Fruit fly (Drosophila melanogaster) whole organism, embryonic: ENCODE results near the gene CG12998.

Source experiments
- CG10267 ChIP-seq: fragments of 200-800 bp; sonication (Bioruptor generic); optimal IDR thresholded peaks from 2 replicates; lab custom pipeline; 2018; ENCODE audit warnings: missing biosample characterization, mild to moderate bottlenecking, missing genetic modification characterization, moderate library complexity
- CG10321 ChIP-seq: fragments of 200-800 bp; sonication (Bioruptor generic); IDR thresholded peaks from 2 replicates; pipeline ENCODE4 v1.3.6; 2022; ENCODE audit warnings: missing biosample characterization, missing genetic modification characterization
- CG11398 ChIP-seq: fragments of 200-800 bp; sonication (Bioruptor generic); optimal IDR thresholded peaks from 2 replicates; lab custom pipeline; 2016; ENCODE audit warnings: missing biosample characterization, missing genetic modification characterization
- CG11695 ChIP-seq: fragments of 200-800 bp; sonication (Bioruptor generic); IDR thresholded peaks from 3 replicates; pipeline ENCODE4 v1.3.6; 2022; ENCODE audit warnings: missing biosample characterization, missing genetic modification characterization
- CG14667 ChIP-seq: fragments of 200-800 bp; sonication (Bioruptor generic); IDR thresholded peaks from 2 replicates; pipeline ENCODE4 v1.3.6; 2022; ENCODE audit warnings: missing biosample characterization, missing genetic modification characterization
- CG1602 ChIP-seq: fragments of 200-800 bp; sonication (Bioruptor generic); optimal IDR thresholded peaks from 3 replicates; lab custom pipeline; 2016; ENCODE audit warnings: missing biosample characterization, missing genetic modification characterization
- CG17612 ChIP-seq: fragments of 200-800 bp; sonication (Bioruptor generic); IDR thresholded peaks from 2 replicates; pipeline ENCODE4 v1.3.6; 2022; ENCODE audit warnings: missing biosample characterization, missing genetic modification characterization
- CG2116 ChIP-seq: fragments of 200-800 bp; sonication (Bioruptor generic); optimal IDR thresholded peaks from 3 replicates; lab custom pipeline; 2018; ENCODE audit warnings: missing biosample characterization, mild to moderate bottlenecking, missing genetic modification characterization
- CG2889 ChIP-seq: fragments of 200-800 bp; sonication (Bioruptor generic); IDR thresholded peaks from 3 replicates; pipeline ENCODE4 v1.3.6; 2022; ENCODE audit warnings: missing biosample characterization, missing genetic modification characterization
- CG31224 ChIP-seq: fragments of 200-800 bp; sonication (Bioruptor generic); IDR thresholded peaks from 2 replicates; pipeline ENCODE4 v1.3.6; 2022; ENCODE audit warnings: missing biosample characterization, missing genetic modification characterization
- CG9797 ChIP-seq: fragments of 200-800 bp; sonication (Bioruptor generic); optimal IDR thresholded peaks from 3 replicates; lab custom pipeline; 2018; ENCODE audit warnings: missing biosample characterization, mild to moderate bottlenecking, missing genetic modification characterization
- D ChIP-seq, 2 experiments: fragments of 200-800 bp in 1 of 2; fragments of >200 bp in 1 of 2; sonication (Bioruptor generic) in 1 of 2; optimal IDR thresholded peaks; 2 replicates in 1 of 2; 3 replicates in 1 of 2; lab custom pipeline; 2017; ENCODE audit warnings: mild to moderate bottlenecking in 1 of 2, missing biosample characterization in 1 of 2, missing genetic modification characterization in 1 of 2, missing genetic modification reagents in 1 of 2
- Deaf1 ChIP-seq: fragments of 200-800 bp; optimal IDR thresholded peaks from 3 replicates; lab custom pipeline; 2019; ENCODE audit warnings: missing biosample characterization, mild to moderate bottlenecking, missing genetic modification characterization, moderate library complexity
- Dip3 ChIP-seq: fragments of 200-800 bp; sonication (Bioruptor generic); optimal IDR thresholded peaks from 3 replicates; lab custom pipeline; 2016; ENCODE audit warnings: missing biosample characterization, missing genetic modification characterization
- Dp ChIP-seq: fragments of 200-800 bp; sonication (Bioruptor generic); optimal IDR thresholded peaks from 2 replicates; lab custom pipeline; 2018; ENCODE audit warnings: missing biosample characterization, mild to moderate bottlenecking, missing genetic modification characterization, moderate library complexity
- Dref ChIP-seq: fragments of 200-800 bp; sonication (Bioruptor generic); IDR thresholded peaks from 2 replicates; pipeline ENCODE4 v1.3.6; 2022; ENCODE audit warnings: missing biosample characterization, missing genetic modification characterization
- Hr39 ChIP-seq: fragments of >200 bp; optimal IDR thresholded peaks from 2 replicates; lab custom pipeline; 2017
- Hr78 ChIP-seq, 2 experiments: fragments of 200-800 bp in 1 of 2; fragments of >200 bp in 1 of 2; sonication (Bioruptor generic) in 1 of 2; optimal IDR thresholded peaks; 2 replicates each; lab custom pipeline; 2017 to 2019; ENCODE audit warnings: missing biosample characterization in 2 of 2, missing genetic modification characterization in 2 of 2, mild to moderate bottlenecking in 1 of 2, moderate library complexity in 1 of 2
- Lpt ChIP-seq: fragments of >200 bp; optimal IDR thresholded peaks from 2 replicates; lab custom pipeline; 2018; ENCODE audit warnings: missing biosample characterization, missing genetic modification characterization
- Med ChIP-seq: fragments of 200-800 bp; sonication (Bioruptor generic); peaks from one replicate; lab custom pipeline; 2016; ENCODE audit warnings: missing biosample characterization, missing genetic modification characterization, mild to moderate bottlenecking, inconsistent platforms, moderate library complexity
- Optix ChIP-seq: fragments of 200-800 bp; sonication (Bioruptor generic); IDR thresholded peaks from 3 replicates; pipeline ENCODE4 v1.3.6; 2022; ENCODE audit warnings: missing biosample characterization, missing genetic modification characterization
- Rx ChIP-seq: fragments of 200-800 bp; sonication (Bioruptor generic); IDR thresholded peaks from 2 replicates; pipeline ENCODE4 v1.3.6; 2022; ENCODE audit warnings: missing biosample characterization, missing genetic modification characterization
- Side ChIP-seq: fragments of 200-800 bp; sonication (Bioruptor generic); optimal IDR thresholded peaks from 2 replicates; lab custom pipeline; 2016; ENCODE audit warnings: missing biosample characterization, missing genetic modification characterization
- ab ChIP-seq: fragments of 200-800 bp; sonication (Bioruptor generic); optimal IDR thresholded peaks from 2 replicates; lab custom pipeline; 2016; ENCODE audit warnings: missing biosample characterization, missing genetic modification characterization
- bab2 ChIP-seq: fragments of 200-800 bp; sonication (Bioruptor generic); optimal IDR thresholded peaks from 2 replicates; lab custom pipeline; 2016; ENCODE audit warnings: missing biosample characterization, missing genetic modification characterization
- bowl ChIP-seq: fragments of 200-800 bp; sonication (Bioruptor generic); IDR thresholded peaks from 2 replicates; pipeline ENCODE4 v1.3.6; 2022; ENCODE audit warnings: missing biosample characterization, missing genetic modification characterization
- cg ChIP-seq: fragments of 200-800 bp; sonication (Bioruptor generic); optimal IDR thresholded peaks from 3 replicates; lab custom pipeline; 2019; ENCODE audit warnings: missing biosample characterization, mild to moderate bottlenecking, missing genetic modification characterization, moderate library complexity
- da ChIP-seq: fragments of 200-800 bp; sonication (Bioruptor generic); optimal IDR thresholded peaks from 2 replicates; lab custom pipeline; 2016; ENCODE audit warnings: missing biosample characterization, missing genetic modification characterization
- dan ChIP-seq: fragments of 200-800 bp; sonication (Bioruptor generic); IDR thresholded peaks from 2 replicates; pipeline ENCODE4 v1.3.6; 2022; ENCODE audit warnings: missing biosample characterization, missing genetic modification characterization
- dmrt99B ChIP-seq: fragments of 200-800 bp; sonication (Bioruptor generic); optimal IDR thresholded peaks from 2 replicates; lab custom pipeline; 2018; ENCODE audit warnings: missing biosample characterization, mild to moderate bottlenecking, missing genetic modification characterization, moderate library complexity
- ftz-f1 ChIP-seq: fragments of 200-800 bp; sonication (Bioruptor generic); optimal IDR thresholded peaks from 2 replicates; lab custom pipeline; 2016; ENCODE audit warnings: missing biosample characterization, missing genetic modification characterization
- gsb ChIP-seq: fragments of 200-800 bp; sonication (Bioruptor generic); IDR thresholded peaks from 2 replicates; pipeline ENCODE4 v1.3.6; 2022; ENCODE audit warnings: missing biosample characterization, missing genetic modification characterization
- ham ChIP-seq: fragments of 200-800 bp; sonication (Bioruptor generic); IDR thresholded peaks from 2 replicates; pipeline ENCODE4 v1.3.6; 2022; ENCODE audit warnings: missing biosample characterization, missing genetic modification characterization
- hkb ChIP-seq, 2 experiments: fragments of 200-800 bp in 1 of 2; fragments of >200 bp in 1 of 2; sonication (Bioruptor generic) in 1 of 2; IDR thresholded peaks in 1 of 2; optimal IDR thresholded peaks in 1 of 2; 2 replicates each; pipeline versions ENCODE4 v1.3.6 to Lab custom; 2017 to 2022; ENCODE audit warnings: missing biosample characterization in 1 of 2, missing genetic modification characterization in 1 of 2
- lilli ChIP-seq: fragments of 200-800 bp; sonication (Bioruptor generic); optimal IDR thresholded peaks from 3 replicates; lab custom pipeline; 2016; ENCODE audit warnings: missing biosample characterization, missing genetic modification characterization
- nau ChIP-seq: fragments of 200-800 bp; sonication (Bioruptor generic); optimal IDR thresholded peaks from 3 replicates; lab custom pipeline; 2017; ENCODE audit warnings: missing biosample characterization, mild to moderate bottlenecking, missing genetic modification characterization, missing genetic modification reagents
- nmo ChIP-seq: fragments of 200-800 bp; sonication (Bioruptor generic); optimal IDR thresholded peaks from 2 replicates; lab custom pipeline; 2018; ENCODE audit warnings: missing biosample characterization, mild to moderate bottlenecking, missing genetic modification characterization, moderate library complexity
- pho ChIP-seq: fragments of 200-800 bp; sonication (Bioruptor generic); optimal IDR thresholded peaks from 2 replicates; lab custom pipeline; 2016; ENCODE audit warnings: missing biosample characterization, missing genetic modification characterization
- pita ChIP-seq: fragments of 200-800 bp; sonication (Bioruptor generic); optimal IDR thresholded peaks from 2 replicates; lab custom pipeline; 2017; ENCODE audit warnings: missing biosample characterization, mild to moderate bottlenecking, missing genetic modification characterization
- pzg ChIP-seq: fragments of 200-800 bp; sonication (Bioruptor generic); optimal IDR thresholded peaks from 3 replicates; lab custom pipeline; 2018; ENCODE audit warnings: missing biosample characterization, mild to moderate bottlenecking, missing genetic modification characterization, moderate library complexity
- ro ChIP-seq: fragments of 200-800 bp; sonication (Bioruptor generic); IDR thresholded peaks from 2 replicates; pipeline ENCODE4 v1.3.6; 2022; ENCODE audit warnings: missing biosample characterization, missing genetic modification characterization
- sens ChIP-seq: fragments of 200-800 bp; sonication (Bioruptor generic); peaks from one replicate; lab custom pipeline; 2016; ENCODE audit warnings: missing biosample characterization, missing genetic modification characterization
- sens-2 ChIP-seq: fragments of 200-800 bp; sonication (Bioruptor generic); IDR thresholded peaks from 2 replicates; pipeline ENCODE4 v1.3.6; 2022; ENCODE audit warnings: missing biosample characterization, missing genetic modification characterization
- shn ChIP-seq: fragments of 200-800 bp; sonication (Bioruptor generic); optimal IDR thresholded peaks from 3 replicates; lab custom pipeline; 2016; ENCODE audit warnings: missing biosample characterization, missing genetic modification characterization
- sim ChIP-seq: fragments of 200-800 bp; sonication (Bioruptor generic); IDR thresholded peaks from 2 replicates; pipeline ENCODE4 v1.3.6; 2022; ENCODE audit warnings: missing biosample characterization, missing genetic modification characterization
- ssp ChIP-seq: fragments of 200-800 bp; sonication (Bioruptor generic); IDR thresholded peaks from 2 replicates; pipeline ENCODE4 v1.3.6; 2022; ENCODE audit warnings: missing biosample characterization, missing genetic modification characterization
- ttk ChIP-seq: fragments of 200-800 bp; sonication (Bioruptor generic); IDR thresholded peaks from 2 replicates; pipeline ENCODE4 v2.1.2; 2022; ENCODE audit warnings: missing biosample characterization, missing genetic modification characterization
- yki ChIP-seq: fragments of >200 bp; optimal IDR thresholded peaks from 3 replicates; lab custom pipeline; 2018

CG12998 gene

DNA sequence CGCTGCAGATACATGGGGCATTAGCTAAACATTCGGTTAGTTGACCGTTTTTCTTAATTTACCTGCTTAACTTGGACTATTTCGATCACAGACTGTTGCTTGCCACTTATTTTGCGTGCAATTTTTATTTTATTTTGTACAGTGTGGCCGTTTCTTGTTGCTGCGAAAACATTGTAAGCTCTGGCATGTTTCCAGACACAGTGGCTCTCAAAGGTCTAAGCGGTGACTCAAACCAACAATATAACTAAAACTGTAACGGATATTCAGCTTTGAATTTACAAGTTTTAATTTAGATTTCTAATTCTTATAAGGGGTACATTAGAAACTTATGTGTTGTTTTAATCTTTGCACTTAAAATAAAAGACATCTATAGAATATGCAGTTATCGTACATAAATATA is 30.9 kb downstream of the CG12998 start, which contains the start of gene CG8675 (continued):
- TF ChIP-seq CG2889 (GFP tag; lab: Robert Waterston, UW) (no peak), CG31224 (GFP tag; lab: Robert Waterston, UW) (no peak), sens-2 (GFP tag; lab: Robert Waterston, UW) (no peak), CG10267 (tag; lab: Kevin White, UChicago) (peak; percentile 7), bowl (GFP tag; lab: Robert Waterston, UW) (no peak), CG9797 (GFP tag; lab: Kevin White, UChicago) (peak; percentile 56), Hr39 (lab: Kevin White, UChicago) (no peak), CG17612 (GFP tag; lab: Robert Waterston, UW) (no peak), CG11398 (GFP tag; lab: Kevin White, UChicago) (no peak), Dip3 (GFP tag; lab: Kevin White, UChicago) (no peak), dan (GFP tag; lab: Robert Waterston, UW) (no peak), sim (GFP tag; lab: Robert Waterston, UW) (no peak), nmo (GFP tag; lab: Kevin White, UChicago) (peak; percentile 19), sens (peak; percentile 66), CG10321 (GFP tag; lab: Robert Waterston, UW) (no peak), ham (GFP tag; lab: Robert Waterston, UW) (no peak), dmrt99B (tag; lab: Kevin White, UChicago) (no peak), ab (no peak), bab2 (GFP tag; lab: Kevin White, UChicago) (no peak), pita (GFP tag; lab: Kevin White, UChicago) (peak; percentile 64), Optix (GFP tag; lab: Robert Waterston, UW) (no peak), hkb (optimal IDR thresholded peaks at IDR 0.05; lab: Kevin White, UChicago) (no peak), hkb (GFP tag; IDR thresholded peaks at IDR 0.05; lab: Robert Waterston, UW) (no peak), CG11695 (GFP tag; lab: Robert Waterston, UW) (no peak), nau (GFP tag; lab: Kevin White, UChicago) (no peak), Med (GFP tag; lab: Kevin White, UChicago) (peak; percentile 70), Lpt (GFP tag; lab: Kevin White, UChicago) (no peak), Rx (GFP tag; lab: Robert Waterston, UW) (no peak), Deaf1 (tag; lab: Kevin White, UChicago) (no peak), ftz-f1 (GFP tag; lab: Kevin White, UChicago) (no peak), yki (lab: Kevin White, UChicago) (no peak), ttk (no peak), CG2116 (GFP tag; lab: Kevin White, UChicago) (peak; percentile 9), Dref (GFP tag; lab: Robert Waterston, UW) (peak; percentile 43; the same call in 1 of the 2 replicates), ssp (GFP tag; lab: Robert Waterston, UW) (no peak), pho (no peak), Side (GFP tag; lab: Kevin White, UChicago) (no peak), Hr78 (GFP tag; optimal IDR thresholded peaks at IDR 0.05; lab: Kevin White, UChicago) (no peak), cg (no peak), CG1602 (GFP tag; lab: Kevin White, UChicago) (no peak), CG14667 (GFP tag; lab: Robert Waterston, UW) (no peak), lilli (no peak), da (GFP tag; lab: Kevin White, UChicago) (no peak), Dp (peak; percentile 37), pzg (GFP tag; lab: Kevin White, UChicago) (peak; percentile 61), shn (no peak), D (optimal IDR thresholded peaks at IDR 0.05; lab: Kevin White, UChicago) (no peak), D (GFP tag; optimal IDR thresholded peaks at IDR 0.05; lab: Kevin White, UChicago) (no peak), gsb (GFP tag; lab: Robert Waterston, UW) (no peak), ro (GFP tag; lab: Robert Waterston, UW) (no peak)
